Fruit fly (Drosophila melanogaster) whole organism, adult: ENCODE data around the gene Cpr67Fa2.

ENCODE experiments used
- CG11617 ChIP-seq: fragments of 200-800 bp; sonication (Bioruptor generic); optimal IDR thresholded peaks from 2 replicates; lab custom pipeline; 2017; ENCODE audit warnings: mild to moderate bottlenecking, missing biosample characterization, missing genetic modification reagents, missing genetic modification characterization
- CG7045 ChIP-seq: fragments of 200-800 bp; sonication (Bioruptor generic); optimal IDR thresholded peaks from 2 replicates; lab custom pipeline; 2017; ENCODE audit warnings: missing biosample characterization, mild to moderate bottlenecking, missing genetic modification characterization
- CG7101 ChIP-seq: fragments of 200-800 bp; sonication (Bioruptor generic); optimal IDR thresholded peaks from 2 replicates; lab custom pipeline; 2018; ENCODE audit warnings: missing biosample characterization, mild to moderate bottlenecking, missing genetic modification characterization, moderate library complexity
- tj ChIP-seq: fragments of 200-800 bp; sonication (Bioruptor generic); optimal IDR thresholded peaks from 3 replicates; lab custom pipeline; 2017; ENCODE audit warnings: missing biosample characterization, mild to moderate bottlenecking, missing genetic modification characterization, moderate library complexity

DNA sequence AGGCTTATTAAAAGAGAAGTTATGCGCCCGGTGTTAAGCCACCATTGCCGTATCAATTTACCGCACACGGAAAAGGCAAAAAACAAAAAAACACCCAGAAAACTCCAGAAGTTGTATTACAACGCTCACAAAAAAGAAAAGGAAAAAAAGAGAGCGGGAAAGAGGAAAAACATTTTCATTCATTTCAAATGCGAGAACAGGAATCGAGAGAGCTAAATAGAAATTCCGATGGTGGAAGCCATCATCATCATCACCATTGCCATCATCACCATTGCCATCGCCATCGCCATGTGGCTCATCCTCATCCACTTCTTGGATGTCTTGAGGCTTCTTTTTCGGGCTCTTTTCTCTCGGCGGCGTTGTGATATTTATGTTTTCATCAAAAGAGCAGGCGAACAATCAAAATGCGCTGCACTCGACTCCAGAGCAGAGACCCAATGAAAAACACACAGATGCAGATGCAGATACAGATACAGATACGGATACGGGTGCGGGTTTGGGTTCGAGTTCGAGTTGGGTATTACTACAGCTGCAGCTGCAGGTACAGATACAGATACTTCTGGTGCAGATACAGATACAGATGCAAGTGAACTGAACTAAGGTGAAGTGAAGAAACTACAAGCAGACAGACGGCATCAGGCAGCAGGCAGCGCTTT, 40.3 kb upstream of the Cpr67Fa2 start:
- no peak for TF ChIP-seq CG11617 (GFP tag; lab: Kevin White, UChicago)
- no peak for TF ChIP-seq CG7101
- no peak for TF ChIP-seq CG7045 (GFP tag; lab: Kevin White, UChicago)
- TF ChIP-seq tj (GFP tag; lab: Kevin White, UChicago) = no peak
